Worm (Caenorhabditis elegans) whole organism, early embryonic: ENCODE measurements around the gene C05G5.3.

Experiments used
- B0310.2 ChIP-seq: sonication (generic microtip); optimal IDR thresholded peaks from 2 replicates; lab custom pipeline; 2016; ENCODE audit warnings: mild to moderate bottlenecking, missing genetic modification characterization, missing compliant biosample characterization
- F13C5.2 ChIP-seq: sonication (generic microtip); optimal IDR thresholded peaks from 2 replicates; lab custom pipeline; 2017; ENCODE audit warnings: mild to moderate bottlenecking, missing genetic modification characterization, inconsistent platforms, missing compliant biosample characterization
- aly-1 ChIP-seq: sonication (generic microtip); optimal IDR thresholded peaks from 2 replicates; lab custom pipeline; 2016; ENCODE audit warnings: missing genetic modification characterization, missing compliant biosample characterization
- ama-1 ChIP-seq: fragments of 150-350 bp; optimal IDR thresholded peaks from 2 replicates; lab custom pipeline; 2014
- ceh-13 ChIP-seq: fragments of 200-800 bp; sonication (Bioruptor generic); optimal IDR thresholded peaks from 2 replicates; lab custom pipeline; 2018; ENCODE audit warnings: mild to moderate bottlenecking, missing genetic modification characterization, missing compliant biosample characterization
- ceh-36 ChIP-seq: sonication (generic microtip); optimal IDR thresholded peaks from 2 replicates; lab custom pipeline; 2016; ENCODE audit warnings: missing genetic modification characterization, inconsistent platforms, missing compliant biosample characterization
- ets-7 ChIP-seq: sonication (generic microtip); optimal IDR thresholded peaks from 2 replicates; lab custom pipeline; 2016; ENCODE audit warnings: missing genotype, missing genetic modification characterization, missing compliant biosample characterization
- flt-1 ChIP-seq: fragments of 200-800 bp; sonication (Bioruptor generic); IDR thresholded peaks from 2 replicates; pipeline ENCODE4 v1.3.6; 2022; ENCODE audit warnings: missing genetic modification characterization, missing compliant biosample characterization
- hmbx-1 ChIP-seq: sonication (generic microtip); optimal IDR thresholded peaks from 2 replicates; lab custom pipeline; 2016; ENCODE audit warnings: mild to moderate bottlenecking, missing genetic modification characterization, missing compliant biosample characterization
- hmg-4 ChIP-seq: fragments of 200-800 bp; sonication (Bioruptor generic); optimal IDR thresholded peaks from 2 replicates; lab custom pipeline; 2018; ENCODE audit warnings: mild to moderate bottlenecking, missing genetic modification characterization, missing compliant biosample characterization
- hnd-1 ChIP-seq: sonication (generic microtip); optimal IDR thresholded peaks from 2 replicates; lab custom pipeline; 2016; ENCODE audit warnings: missing genetic modification characterization, missing compliant biosample characterization
- pes-1 ChIP-seq: fragments of 200-800 bp; sonication (Bioruptor generic); IDR thresholded peaks from 2 replicates; pipeline ENCODE4 v1.3.6; 2022; ENCODE audit warnings: missing genetic modification reagents, missing genetic modification characterization, missing compliant biosample characterization
- scrt-1 ChIP-seq: fragments of 200-800 bp; sonication (Bioruptor generic); IDR thresholded peaks from 2 replicates; pipeline ENCODE4 v1.3.6; 2022; ENCODE audit warnings: missing genetic modification characterization, missing compliant biosample characterization
- sea-1 ChIP-seq: fragments of 200-800 bp; sonication (Bioruptor generic); conservative IDR thresholded peaks from 2 replicates; pipeline ENCODE4 v1.3.6; 2022; ENCODE audit warnings: missing genetic modification characterization, missing compliant biosample characterization
- tbx-11 ChIP-seq: fragments of 200-800 bp; sonication (Bioruptor generic); IDR thresholded peaks from 2 replicates; pipeline ENCODE4 v1.3.6; 2022; ENCODE audit warnings: missing genetic modification characterization, missing compliant biosample characterization
- tbx-37 ChIP-seq: fragments of 200-800 bp; sonication (Bioruptor generic); conservative IDR thresholded peaks from 2 replicates; pipeline ENCODE4 v1.3.6; 2022; ENCODE audit warnings: missing genetic modification reagents, missing genetic modification characterization, missing compliant biosample characterization
- tra-4 ChIP-seq: sonication (generic microtip); optimal IDR thresholded peaks from 2 replicates; lab custom pipeline; 2017; ENCODE audit warnings: missing genetic modification characterization, missing compliant biosample characterization

C05G5.3 gene

ce11 chrX:14760166-14760565 lies 8.4 kb upstream of the C05G5.3 start:
- TF ChIP-seq flt-1 (GFP tag; lab: Robert Waterston, UW) = no peak
- TF ChIP-seq aly-1 = no peak
- no peak for TF ChIP-seq sea-1
- no peak for TF ChIP-seq ets-7 (tag; lab: Kevin White, UChicago)
- no peak for TF ChIP-seq tbx-37 (GFP tag; lab: Robert Waterston, UW)
- TF ChIP-seq scrt-1 (GFP tag; lab: Robert Waterston, UW) = no peak
- TF ChIP-seq tbx-11 (GFP tag; lab: Robert Waterston, UW) = no peak
- no peak for TF ChIP-seq tra-4 (tag; lab: Kevin White, UChicago)
- no peak for TF ChIP-seq pes-1 (GFP tag; lab: Robert Waterston, UW)
- no peak for TF ChIP-seq hnd-1 (tag; lab: Kevin White, UChicago)
- TF ChIP-seq F13C5.2 (tag; lab: Kevin White, UChicago) = no peak
- TF ChIP-seq B0310.2 (tag; lab: Kevin White, UChicago) = no peak
- no peak for TF ChIP-seq ceh-36 (tag; lab: Kevin White, UChicago)
- TF ChIP-seq ama-1 (lab: Kevin White, UChicago) = no peak

- TF ChIP-seq aly-1 (no peak), hnd-1 (tag; lab: Kevin White, UChicago) (no peak), sea-1 (no peak), B0310.2 (tag; lab: Kevin White, UChicago) (no peak), F13C5.2 (tag; lab: Kevin White, UChicago) (no peak), ceh-36 (tag; lab: Kevin White, UChicago) (no peak), ceh-13 (GFP tag; lab: Kevin White, UChicago) (no peak), ama-1 (lab: Kevin White, UChicago) (no peak), flt-1 (GFP tag; lab: Robert Waterston, UW) (no peak), hmbx-1 (tag; lab: Kevin White, UChicago) (no peak), pes-1 (GFP tag; lab: Robert Waterston, UW) (no peak), tbx-37 (GFP tag; lab: Robert Waterston, UW) (no peak)
Measured at ce11 chrX:14759549-14759948, 7.7 kb upstream of the C05G5.3 start.

- TF ChIP-seq sea-1 = no peak
- TF ChIP-seq tra-4 (tag; lab: Kevin White, UChicago) = no peak
- TF ChIP-seq ceh-13 (GFP tag; lab: Kevin White, UChicago) = no peak
- TF ChIP-seq flt-1 (GFP tag; lab: Robert Waterston, UW) = no peak
- TF ChIP-seq hmbx-1 (tag; lab: Kevin White, UChicago) = no peak
- no peak for TF ChIP-seq hnd-1 (tag; lab: Kevin White, UChicago)
- no peak for TF ChIP-seq B0310.2 (tag; lab: Kevin White, UChicago)
- no peak for TF ChIP-seq pes-1 (GFP tag; lab: Robert Waterston, UW)
- TF ChIP-seq F13C5.2 (tag; lab: Kevin White, UChicago) = no peak
- TF ChIP-seq tbx-11 (GFP tag; lab: Robert Waterston, UW) = no peak
- no peak for TF ChIP-seq aly-1
- TF ChIP-seq hmg-4 (GFP tag; lab: Kevin White, UChicago) = no peak
- no peak for TF ChIP-seq ama-1 (lab: Kevin White, UChicago)
Measured at ce11 chrX:14757641-14758220, 5.9 kb upstream of the C05G5.3 start.

- TF ChIP-seq hnd-1 (tag; lab: Kevin White, UChicago) (no peak), ceh-36 (tag; lab: Kevin White, UChicago) (no peak), sea-1 (no peak), aly-1 (no peak), scrt-1 (GFP tag; lab: Robert Waterston, UW) (0 out of 2 replicates have a peak, but pooled peaks have one; percentile 61), tra-4 (tag; lab: Kevin White, UChicago) (no peak), pes-1 (GFP tag; lab: Robert Waterston, UW) (peak; percentile 16; the same call in 1 of the 2 replicates)
Measured at ce11 chrX:14756606-14757005, 4.8 kb upstream of the C05G5.3 start.

ce11 chrX:14755847-14756246 lies 4.0 kb upstream of the C05G5.3 start:
- TF ChIP-seq F13C5.2 (tag; lab: Kevin White, UChicago) (no peak), aly-1 (no peak), hmbx-1 (tag; lab: Kevin White, UChicago) (no peak), tbx-11 (GFP tag; lab: Robert Waterston, UW) (no peak), tra-4 (tag; lab: Kevin White, UChicago) (no peak), sea-1 (no peak), ets-7 (tag; lab: Kevin White, UChicago) (no peak), B0310.2 (tag; lab: Kevin White, UChicago) (no peak), pes-1 (GFP tag; lab: Robert Waterston, UW) (no peak), ama-1 (lab: Kevin White, UChicago) (no peak), scrt-1 (GFP tag; lab: Robert Waterston, UW) (no peak), ceh-36 (tag; lab: Kevin White, UChicago) (no peak), hnd-1 (tag; lab: Kevin White, UChicago) (no peak)

ce11 chrX:14753514-14754076 lies 1.8 kb upstream of the C05G5.3 start, which contains the start of gene sucl-1:
TSS of gene sucl-1 (plus strand) at chrX:14754026.
- TF ChIP-seq hmg-4 (GFP tag; lab: Kevin White, UChicago) = peak; percentile 83
- no peak for TF ChIP-seq ceh-13 (GFP tag; lab: Kevin White, UChicago)
- no peak for TF ChIP-seq flt-1 (GFP tag; lab: Robert Waterston, UW)
- peak; percentile 67 for TF ChIP-seq F13C5.2 (tag; lab: Kevin White, UChicago)
- peak; percentile 54; the same call in 1 of the 2 replicates for TF ChIP-seq sea-1

- TF ChIP-seq ets-7 (tag; lab: Kevin White, UChicago) = no peak
- TF ChIP-seq pes-1 (GFP tag; lab: Robert Waterston, UW) = peak; percentile 24; the same call in 1 of the 2 replicates
- peak; percentile 57 for TF ChIP-seq F13C5.2 (tag; lab: Kevin White, UChicago)
- no peak for TF ChIP-seq hmg-4 (GFP tag; lab: Kevin White, UChicago)
- 0 out of 2 replicates have a peak, but pooled peaks have one; percentile 6 for TF ChIP-seq tbx-37 (GFP tag; lab: Robert Waterston, UW)
- peak; percentile 33 for TF ChIP-seq hmbx-1 (tag; lab: Kevin White, UChicago)
- TF ChIP-seq sea-1 = 0 out of 2 replicates have a peak, but pooled peaks have one; percentile 35
Measured at ce11 chrX:14746948-14747347, 4.9 kb downstream of the C05G5.3 start, which contains the start of gene C05G5.2. TSS of gene C05G5.2 (plus strand) at chrX:14747303.
